Worm (Caenorhabditis elegans): ENCODE data around the gene atf-2.

Gene atf-2

ce11 chrII:8726700-8727099, 25.1 kb upstream of the atf-2 start, which contains the start of gene T01B7.9:
T01B7.9 (minus strand) TSS chrII:8726800.
- TF ChIP-seq aha-1 (tag) (no peak), fkh-10 (GFP tag; optimal IDR thresholded peaks at IDR 0.05) (no peak), mxl-2 (GFP tag; conservative IDR thresholded peaks at IDR 0.05) (no peak), php-3 (GFP tag; IDR thresholded peaks at IDR 0.05) (no peak)

DNA sequence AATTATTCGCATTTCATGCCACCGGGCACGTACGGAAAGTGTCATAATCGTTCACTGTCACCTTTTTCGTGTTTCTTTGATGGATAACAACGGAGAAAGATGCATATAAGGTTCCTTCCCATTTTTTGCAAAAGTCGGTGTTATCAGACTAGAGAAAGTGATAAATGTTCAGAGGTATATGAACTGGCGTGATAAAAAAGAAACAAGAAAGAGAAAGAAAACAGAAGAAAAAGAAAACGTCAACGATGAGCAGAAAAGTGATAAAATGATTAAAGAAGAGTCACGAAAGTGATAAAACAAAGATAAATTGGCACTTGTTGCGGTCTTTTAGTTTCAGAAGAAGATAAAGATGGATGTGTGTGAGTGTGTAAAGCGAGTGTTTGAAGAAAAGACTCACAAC, 21.5 kb upstream of the atf-2 start:
- TF ChIP-seq ztf-7 (tag; optimal IDR thresholded peaks at IDR 0.05) (no peak), unc-62 (GFP tag; optimal IDR thresholded peaks at IDR 0.05 in 1 of 2) (peak in 1 of 2 experiments; percentile 56), unc-62 (tag; optimal IDR thresholded peaks at IDR 0.05) (no peak), ces-1 (GFP tag; optimal IDR thresholded peaks at IDR 0.05) (no peak), nhr-28 (tag; optimal IDR thresholded peaks at IDR 0.05) (peak; percentile 26), mxl-2 (GFP tag; conservative IDR thresholded peaks at IDR 0.05) (no peak), php-3 (GFP tag; IDR thresholded peaks at IDR 0.05) (no peak), sdz-12 (GFP tag; optimal IDR thresholded peaks at IDR 0.05) (no peak), aha-1 (tag) (peak; percentile 82), nhr-111 (GFP tag; optimal IDR thresholded peaks at IDR 0.05) (no peak), ceh-62 (tag; optimal IDR thresholded peaks at IDR 0.05) (no peak)

ce11 chrII:8730960-8731693, 20.7 kb upstream of the atf-2 start:
- no peak for TF ChIP-seq jun-1 (tag; optimal IDR thresholded peaks at IDR 0.05)
- TF ChIP-seq ces-1 (GFP tag; optimal IDR thresholded peaks at IDR 0.05) = no peak
- TF ChIP-seq nhr-28 (tag; optimal IDR thresholded peaks at IDR 0.05) = peak; percentile 47
- no peak for TF ChIP-seq Y75B8A.6 (GFP tag; IDR thresholded peaks at IDR 0.05)
- TF ChIP-seq egl-43 (GFP tag; IDR thresholded peaks at IDR 0.05) = no peak
- TF ChIP-seq aha-1 (tag) = peak; percentile 42
- TF ChIP-seq lim-7 (GFP tag; IDR thresholded peaks at IDR 0.05) = no peak
- no peak for TF ChIP-seq madf-9 (GFP tag; conservative IDR thresholded peaks at IDR 0.05)
- TF ChIP-seq hlh-11 (tag; optimal IDR thresholded peaks at IDR 0.05) = peak; percentile 29

ce11 chrII:8731736-8732229, 20.0 kb upstream of the atf-2 start:
- peak; percentile 13 for TF ChIP-seq hlh-11 (tag; optimal IDR thresholded peaks at IDR 0.05)
- TF ChIP-seq nhr-28 (tag; optimal IDR thresholded peaks at IDR 0.05) = peak; percentile 4
- no peak for TF ChIP-seq ztf-11 (tag; optimal IDR thresholded peaks at IDR 0.05)
- TF ChIP-seq ceh-44 (GFP tag; IDR thresholded peaks at IDR 0.05) = no peak

ce11 chrII:8732339-8733100, 19.3 kb upstream of the atf-2 start, which contains the start of gene rol-6:
rol-6 (plus strand) TSS chrII:8733050.
- TF ChIP-seq hlh-11 (tag; optimal IDR thresholded peaks at IDR 0.05) (peak; percentile 17), tag-97 (GFP tag; IDR thresholded peaks at IDR 0.05) (no peak), nhr-28 (tag; optimal IDR thresholded peaks at IDR 0.05) (peak; percentile 30), aha-1 (tag) (peak; percentile 85)

ce11 chrII:8733627-8734026, 18.2 kb upstream of the atf-2 start:
- 0 out of 2 replicates have a peak, but pooled peaks have one; percentile 29 for TF ChIP-seq F26F4.8 (GFP tag; conservative IDR thresholded peaks at IDR 0.05)
- TF ChIP-seq F44E2.7 (GFP tag; IDR thresholded peaks at IDR 0.05) = no peak
- 0 out of 2 replicates have a peak, but pooled peaks have one; percentile 7 for TF ChIP-seq nhr-42 (GFP tag; IDR thresholded peaks at IDR 0.05)
- peak; percentile 91 for TF ChIP-seq set-16 (GFP tag; IDR thresholded peaks at IDR 0.05)
- TF ChIP-seq mdl-1 (tag; optimal IDR thresholded peaks at IDR 0.05) = no peak

DNA sequence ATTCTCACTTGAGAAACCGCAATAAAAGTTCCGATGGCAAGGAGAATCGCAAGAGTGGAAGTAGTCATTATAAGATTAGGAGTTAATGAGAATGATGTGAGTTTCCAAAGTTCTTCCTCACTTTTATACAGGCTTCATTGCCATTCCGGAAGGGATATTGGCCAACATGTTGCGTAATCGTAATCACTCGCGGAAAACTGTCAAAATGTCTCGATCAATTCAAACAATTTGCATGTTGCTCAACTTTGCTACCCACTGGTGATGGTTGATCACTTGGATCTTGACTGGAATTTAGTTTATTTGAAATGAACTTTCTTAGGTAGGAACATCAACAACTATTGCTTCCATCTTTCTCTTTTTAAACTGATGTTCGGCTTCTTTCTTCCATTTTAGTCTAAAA, 14.3 kb upstream of the atf-2 start, which contains the start of gene idpb-4:
Gene idpb-4, minus strand, starts transcription at position 101 of the 400 bp plus-strand sequence.
- TF ChIP-seq mxl-3 (GFP tag; optimal IDR thresholded peaks at IDR 0.05) = no peak
- no peak for TF ChIP-seq ces-1 (GFP tag; optimal IDR thresholded peaks at IDR 0.05)
- no peak for TF ChIP-seq egl-27 (tag; optimal IDR thresholded peaks at IDR 0.05)
- no peak for TF ChIP-seq nhr-111 (GFP tag; optimal IDR thresholded peaks at IDR 0.05)
- TF ChIP-seq nhr-28 (tag; optimal IDR thresholded peaks at IDR 0.05) = no peak
- no peak for TF ChIP-seq nhr-10 (tag; optimal IDR thresholded peaks at IDR 0.05)
- no peak for TF ChIP-seq spr-3 (GFP tag; optimal IDR thresholded peaks at IDR 0.05)
- TF ChIP-seq gei-8 (GFP tag; optimal IDR thresholded peaks at IDR 0.05) = no peak
- TF ChIP-seq aly-2 (tag; optimal IDR thresholded peaks at IDR 0.05) = no peak
- no peak for TF ChIP-seq T20F7.1 (GFP tag; optimal IDR thresholded peaks at IDR 0.05)
- no peak for TF ChIP-seq dve-1 (tag; optimal IDR thresholded peaks at IDR 0.05; ENCODE audit: insufficient read depth)
- TF ChIP-seq F49E8.2 (tag; optimal IDR thresholded peaks at IDR 0.05; ENCODE audit: borderline replicate concordance) = no peak
- no peak for TF ChIP-seq hif-1 (tag; optimal IDR thresholded peaks at IDR 0.05)
- no peak for TF ChIP-seq spr-1 (tag; optimal IDR thresholded peaks at IDR 0.05)
